Worm (Caenorhabditis elegans): Measurements from ENCODE around the gene srbc-3.

The srbc-3 gene

ce11 chrV:3315308-3315707 is 7.0 kb downstream of the srbc-3 start, which contains the start of gene arrd-19:
arrd-19 (minus strand) TSS chrV:3315516.
- TF ChIP-seq ceh-28 (tag; optimal IDR thresholded peaks at IDR 0.05): peak; percentile 52
- no peak for TF ChIP-seq fos-1 (tag; optimal IDR thresholded peaks at IDR 0.05)
- no peak for TF ChIP-seq unc-39 (tag; optimal IDR thresholded peaks at IDR 0.05)
- TF ChIP-seq nfya-1 (tag; optimal IDR thresholded peaks at IDR 0.05; ENCODE audit: insufficient read depth): peak; percentile 83
- TF ChIP-seq elt-3 (tag; optimal IDR thresholded peaks at IDR 0.05): peak in 1 of 3 experiments; percentile 39
- TF ChIP-seq aly-2 (tag; optimal IDR thresholded peaks at IDR 0.05): no peak
- TF ChIP-seq egl-27 (tag; optimal IDR thresholded peaks at IDR 0.05): no peak
- no peak for TF ChIP-seq fkh-10 (GFP tag; optimal IDR thresholded peaks at IDR 0.05)
- peak; percentile 70 for TF ChIP-seq lin-15B (tag; optimal IDR thresholded peaks at IDR 0.05)
- peak; percentile 89 for TF ChIP-seq pha-4 (tag; optimal IDR thresholded peaks at IDR 0.05)
- peak; percentile 11 for TF ChIP-seq pqm-1 (tag; optimal IDR thresholded peaks at IDR 0.05)
- peak; percentile 84 for TF ChIP-seq hmg-11 (tag; optimal IDR thresholded peaks at IDR 0.05)
- peak; percentile 85 for TF ChIP-seq nhr-23 (tag; optimal IDR thresholded peaks at IDR 0.05)
- TF ChIP-seq nhr-43 (tag; optimal IDR thresholded peaks at IDR 0.05; ENCODE audit: poor library complexity, severe bottlenecking): peak; percentile 72
- peak; percentile 75 for TF ChIP-seq egl-5 (tag; optimal IDR thresholded peaks at IDR 0.05)
- TF ChIP-seq lin-39 (tag; optimal IDR thresholded peaks at IDR 0.05): peak; percentile 60
- TF ChIP-seq unc-62 (GFP tag; optimal IDR thresholded peaks at IDR 0.05): no peak
- no peak for TF ChIP-seq zag-1 (tag; optimal IDR thresholded peaks at IDR 0.05)
- peak; percentile 45 for TF ChIP-seq snpc-4 (tag; optimal IDR thresholded peaks at IDR 0.05)
- TF ChIP-seq nhr-76 (tag; optimal IDR thresholded peaks at IDR 0.05): no peak
- TF ChIP-seq elt-2 (tag; optimal IDR thresholded peaks at IDR 0.05): peak; percentile 46
- no peak for TF ChIP-seq lsy-12 (tag; optimal IDR thresholded peaks at IDR 0.05)
- TF ChIP-seq nhr-25 (tag; optimal IDR thresholded peaks at IDR 0.05): peak; percentile 92
- TF ChIP-seq jun-1 (tag; optimal IDR thresholded peaks at IDR 0.05): peak; percentile 13
- peak; percentile 38 for TF ChIP-seq tbx-2 (tag; optimal IDR thresholded peaks at IDR 0.05)

- TF ChIP-seq pqm-1 (tag; optimal IDR thresholded peaks at IDR 0.05) (no peak), egl-5 (tag; optimal IDR thresholded peaks at IDR 0.05) (no peak), ceh-16 (tag; optimal IDR thresholded peaks at IDR 0.05) (no peak), nhr-12 (tag; optimal IDR thresholded peaks at IDR 0.05) (no peak)
Measured at ce11 chrV:3316108-3316507, 7.8 kb downstream of the srbc-3 start, which contains the start of gene F35F10.1. F35F10.1 (plus strand) TSS chrV:3316307.

DNA sequence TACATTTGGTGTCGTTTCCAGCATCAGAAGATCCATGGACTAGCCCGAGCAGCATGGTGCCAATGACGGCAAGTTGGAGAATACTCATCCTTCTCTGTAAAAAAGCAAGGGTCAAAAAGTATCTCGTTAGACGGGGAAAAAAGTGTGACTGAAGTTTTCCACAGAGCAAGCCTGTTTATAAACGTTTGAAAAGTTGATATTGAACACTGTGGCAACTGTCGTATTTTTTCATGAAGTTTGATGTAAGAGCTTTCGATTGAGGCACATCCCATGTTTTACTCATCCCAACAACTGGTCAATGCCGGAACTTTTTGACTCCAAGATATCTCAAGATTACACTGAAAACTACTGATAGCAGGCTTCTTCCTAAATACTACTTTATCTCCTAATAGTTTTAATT is 10.7 kb downstream of the srbc-3 start, which contains the start of gene F35F10.13:
Gene F35F10.13, minus strand, starts transcription at position 101 of the 400 bp plus-strand sequence.
- TF ChIP-seq ztf-4 (tag; optimal IDR thresholded peaks at IDR 0.05): no peak
- TF ChIP-seq nhr-77 (tag; optimal IDR thresholded peaks at IDR 0.05): no peak
- no peak for TF ChIP-seq nhr-237 (tag; optimal IDR thresholded peaks at IDR 0.05)
- TF ChIP-seq hmg-11 (tag; optimal IDR thresholded peaks at IDR 0.05): no peak
- no peak for TF ChIP-seq ztf-11 (tag; optimal IDR thresholded peaks at IDR 0.05)
- TF ChIP-seq nhr-23 (tag; optimal IDR thresholded peaks at IDR 0.05): no peak
- no peak for TF ChIP-seq ceh-28 (tag; optimal IDR thresholded peaks at IDR 0.05)
- TF ChIP-seq nhr-12 (tag; optimal IDR thresholded peaks at IDR 0.05): no peak
- TF ChIP-seq daf-12 (tag; optimal IDR thresholded peaks at IDR 0.05): no peak
- TF ChIP-seq ceh-82 (tag; optimal IDR thresholded peaks at IDR 0.05): no peak
- TF ChIP-seq fos-1 (tag; optimal IDR thresholded peaks at IDR 0.05): no peak
- no peak for TF ChIP-seq zag-1 (tag; optimal IDR thresholded peaks at IDR 0.05)
- TF ChIP-seq lin-15B (tag; optimal IDR thresholded peaks at IDR 0.05): no peak
- no peak for TF ChIP-seq ceh-16 (tag; optimal IDR thresholded peaks at IDR 0.05)

ce11 chrV:3320005-3320404 is 11.7 kb downstream of the srbc-3 start, which contains the start of gene F35F10.14:
F35F10.14 (minus strand) TSS chrV:3320105.
- no peak for TF ChIP-seq sea-2 (GFP tag; optimal IDR thresholded peaks at IDR 0.05)
- no peak for TF ChIP-seq ceh-28 (tag; optimal IDR thresholded peaks at IDR 0.05)
- no peak for TF ChIP-seq fkh-10 (GFP tag; optimal IDR thresholded peaks at IDR 0.05)

ce11 chrV:3320432-3320831 is 12.2 kb downstream of the srbc-3 start, which contains the start of gene C17B7.14:
C17B7.14 (minus strand) TSS chrV:3320532.
- TF ChIP-seq nhr-25 (tag; optimal IDR thresholded peaks at IDR 0.05): no peak
- no peak for TF ChIP-seq lin-39 (tag; optimal IDR thresholded peaks at IDR 0.05)
- TF ChIP-seq unc-39 (tag; optimal IDR thresholded peaks at IDR 0.05): no peak
- no peak for TF ChIP-seq nhr-11 (tag; optimal IDR thresholded peaks at IDR 0.05)
- TF ChIP-seq ceh-82 (tag; optimal IDR thresholded peaks at IDR 0.05): no peak
- no peak for TF ChIP-seq aly-2 (tag; optimal IDR thresholded peaks at IDR 0.05)
- TF ChIP-seq ztf-11 (tag; optimal IDR thresholded peaks at IDR 0.05): no peak
- TF ChIP-seq R02D3.7 (tag; optimal IDR thresholded peaks at IDR 0.05): no peak
- no peak for TF ChIP-seq fkh-10 (GFP tag; optimal IDR thresholded peaks at IDR 0.05)

Data from whole organism, L3 larva.